Worm (Caenorhabditis elegans): ENCODE measurements around the gene F15H10.8.

Gene F15H10.8

ce11 chrV:10410030-10410713 lies 7.5 kb upstream of the F15H10.8 start, which contains the start of gene F15H10.12:
Gene F15H10.12 (minus strand): TSS chrV:10410080.
- TF ChIP-seq gmeb-1 (tag; optimal IDR thresholded peaks at IDR 0.05): no peak
- no peak for TF ChIP-seq nhr-237 (tag; optimal IDR thresholded peaks at IDR 0.05)
- TF ChIP-seq mbf-1 (tag; optimal IDR thresholded peaks at IDR 0.05): no peak
- no peak for TF ChIP-seq lsy-2 (tag; optimal IDR thresholded peaks at IDR 0.05)
- TF ChIP-seq nhr-10 (tag; optimal IDR thresholded peaks at IDR 0.05): no peak
- no peak for TF ChIP-seq nhr-77 (tag; optimal IDR thresholded peaks at IDR 0.05)
- TF ChIP-seq egl-27 (tag; optimal IDR thresholded peaks at IDR 0.05): no peak
- no peak for TF ChIP-seq skn-1 (tag; optimal IDR thresholded peaks at IDR 0.05)
- TF ChIP-seq ceh-16 (tag; optimal IDR thresholded peaks at IDR 0.05): no peak
- TF ChIP-seq Y55F3AM.14 (GFP tag; optimal IDR thresholded peaks at IDR 0.05): no peak
- no peak for TF ChIP-seq lin-11 (tag; optimal IDR thresholded peaks at IDR 0.05)

- no peak for TF ChIP-seq nhr-11 (tag; optimal IDR thresholded peaks at IDR 0.05)
- no peak for TF ChIP-seq dmd-4 (tag; optimal IDR thresholded peaks at IDR 0.05)
- TF ChIP-seq sem-4 (tag; optimal IDR thresholded peaks at IDR 0.05): no peak
- no peak for TF ChIP-seq alr-1 (tag; optimal IDR thresholded peaks at IDR 0.05)
- TF ChIP-seq crh-2 (tag; optimal IDR thresholded peaks at IDR 0.05): no peak
- TF ChIP-seq F13H6.1 (tag; optimal IDR thresholded peaks at IDR 0.05): no peak
- no peak for TF ChIP-seq ceh-82 (tag; optimal IDR thresholded peaks at IDR 0.05)
- no peak for TF ChIP-seq nhr-6 (tag; optimal IDR thresholded peaks at IDR 0.05)
- TF ChIP-seq sma-9 (GFP tag; optimal IDR thresholded peaks at IDR 0.05): no peak
- no peak for TF ChIP-seq sma-9 (tag; optimal IDR thresholded peaks at IDR 0.05)
- no peak for TF ChIP-seq gmeb-1 (tag; optimal IDR thresholded peaks at IDR 0.05)
Observed at ce11 chrV:10406313-10406712, 3.6 kb upstream of the F15H10.8 start, which contains the start of gene F15H10.7. Gene F15H10.7 (minus strand): TSS chrV:10406413.

DNA sequence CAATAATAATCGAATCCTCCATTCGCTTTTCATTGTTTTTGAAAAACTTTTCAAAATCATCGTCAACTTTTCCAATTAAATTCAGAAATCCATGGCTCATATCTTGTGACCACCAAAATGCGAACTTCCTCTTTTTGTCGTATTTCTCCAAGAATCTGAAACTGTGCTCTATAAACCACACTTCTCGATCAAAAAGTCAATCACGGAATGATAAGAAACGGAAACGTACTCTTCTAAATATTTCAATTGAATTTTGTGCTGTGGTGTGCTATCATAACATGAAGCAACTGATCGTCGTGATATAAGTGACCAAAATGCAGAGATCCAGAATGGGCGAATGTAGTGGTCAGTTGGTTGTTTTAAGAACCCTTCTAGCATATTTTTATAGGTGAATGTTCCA lies 2.0 kb upstream of the F15H10.8 start:
- no peak for TF ChIP-seq dmd-4 (tag; optimal IDR thresholded peaks at IDR 0.05)
- peak; percentile 29 for TF ChIP-seq fos-1 (tag; optimal IDR thresholded peaks at IDR 0.05)
- no peak for TF ChIP-seq ceh-82 (tag; optimal IDR thresholded peaks at IDR 0.05)
- no peak for TF ChIP-seq nhr-12 (tag; optimal IDR thresholded peaks at IDR 0.05)

DNA sequence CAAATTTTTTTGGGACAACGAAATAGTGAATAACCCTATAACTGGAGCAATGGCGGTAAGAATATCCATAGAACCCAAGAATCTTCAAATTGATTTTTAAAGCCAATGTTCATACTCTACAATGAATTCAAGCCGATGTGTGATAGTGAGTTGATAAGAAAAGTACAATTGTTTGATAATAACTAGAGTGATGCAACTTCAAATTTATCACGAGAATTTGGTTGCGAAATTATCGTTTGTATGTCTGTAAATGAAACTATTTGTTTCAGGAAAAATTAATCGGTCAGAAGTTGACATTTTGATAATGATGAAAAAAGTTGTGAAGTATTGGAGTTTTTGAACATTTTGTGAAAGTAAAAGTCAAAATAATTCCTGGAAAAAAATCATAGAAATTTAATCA lies 3.4 kb downstream of the F15H10.8 start:
- TF ChIP-seq nhr-129 (tag; optimal IDR thresholded peaks at IDR 0.05) (peak; percentile 80), sma-9 (GFP tag; optimal IDR thresholded peaks at IDR 0.05) (peak; percentile 76), sma-9 (tag; optimal IDR thresholded peaks at IDR 0.05) (no peak), gmeb-1 (tag; optimal IDR thresholded peaks at IDR 0.05) (peak; percentile 24), nhr-21 (tag; optimal IDR thresholded peaks at IDR 0.05) (no peak), crh-2 (tag; optimal IDR thresholded peaks at IDR 0.05) (peak; percentile 37), fos-1 (tag; optimal IDR thresholded peaks at IDR 0.05) (peak; percentile 93)

- TF ChIP-seq fos-1 (tag; optimal IDR thresholded peaks at IDR 0.05) (peak; percentile 41), ZK546.5 (tag; optimal IDR thresholded peaks at IDR 0.05) (no peak), skn-1 (tag; optimal IDR thresholded peaks at IDR 0.05) (no peak), snpc-4 (tag; optimal IDR thresholded peaks at IDR 0.05) (no peak), gmeb-1 (tag; optimal IDR thresholded peaks at IDR 0.05) (no peak), unc-62 (GFP tag; optimal IDR thresholded peaks at IDR 0.05) (no peak), sem-4 (tag; optimal IDR thresholded peaks at IDR 0.05) (no peak), nhr-10 (tag; optimal IDR thresholded peaks at IDR 0.05) (no peak), elt-1 (tag; optimal IDR thresholded peaks at IDR 0.05) (no peak), ama-1 (optimal IDR thresholded peaks at IDR 0.05) (no peak), nhr-11 (tag; optimal IDR thresholded peaks at IDR 0.05) (no peak), blmp-1 (tag; optimal IDR thresholded peaks at IDR 0.05; ENCODE audit: insufficient read depth) (no peak), nhr-77 (tag; optimal IDR thresholded peaks at IDR 0.05) (no peak), dmd-4 (tag; optimal IDR thresholded peaks at IDR 0.05) (no peak), nhr-129 (tag; optimal IDR thresholded peaks at IDR 0.05) (peak; percentile 29), crh-2 (tag; optimal IDR thresholded peaks at IDR 0.05) (peak; percentile 14), alr-1 (tag; optimal IDR thresholded peaks at IDR 0.05) (no peak), ceh-16 (tag; optimal IDR thresholded peaks at IDR 0.05) (no peak), nhr-23 (tag; optimal IDR thresholded peaks at IDR 0.05) (no peak), sma-9 (GFP tag; optimal IDR thresholded peaks at IDR 0.05) (peak; percentile 53), sma-9 (tag; optimal IDR thresholded peaks at IDR 0.05) (no peak), unc-55 (GFP tag; optimal IDR thresholded peaks at IDR 0.05) (no peak), ztf-4 (tag; optimal IDR thresholded peaks at IDR 0.05) (no peak), sma-3 (GFP tag; optimal IDR thresholded peaks at IDR 0.05) (no peak), egl-27 (tag; optimal IDR thresholded peaks at IDR 0.05) (no peak), ztf-1 (GFP tag; conservative IDR thresholded peaks at IDR 0.05) (no peak), lin-11 (tag; optimal IDR thresholded peaks at IDR 0.05) (no peak)
Observed at ce11 chrV:10398431-10398830, 4.3 kb downstream of the F15H10.8 start, which contains the start of gene ugt-2. Gene ugt-2 (plus strand): TSS chrV:10398801.
